Fruit fly (Drosophila melanogaster): ENCODE data around the gene yem.

Gene yem

DNA sequence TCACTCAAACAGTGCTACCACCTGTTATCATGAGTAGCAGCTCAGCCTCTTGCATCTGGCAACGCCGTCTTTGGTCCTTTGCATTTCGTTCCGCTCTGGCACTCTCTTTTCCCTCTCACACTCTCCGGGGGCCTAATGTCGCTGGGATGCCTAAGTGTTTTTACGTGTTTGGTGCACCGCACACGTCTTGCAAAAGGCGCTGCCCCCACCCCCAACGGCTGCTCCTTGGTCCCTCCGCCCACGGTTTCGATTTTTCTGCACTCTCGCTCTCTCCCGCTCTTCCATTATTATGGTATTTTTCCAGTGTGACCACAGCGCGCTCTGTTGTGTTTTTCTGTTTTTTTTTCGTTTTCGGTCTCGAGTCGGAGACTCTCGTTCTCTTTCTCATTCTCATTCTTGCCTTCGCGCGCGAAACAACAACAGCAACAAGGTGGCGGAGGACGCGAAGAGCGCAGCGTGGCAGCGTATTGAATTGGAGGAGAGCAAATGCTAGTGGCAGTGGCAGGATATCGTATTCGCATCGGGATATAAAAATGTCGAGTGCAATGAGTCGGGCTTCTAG is 34.7 kb downstream of the yem start (continued):
- TF ChIP-seq pros (GFP tag; optimal IDR thresholded peaks at IDR 0.05) (peak; percentile 63), abd-A (tag; optimal IDR thresholded peaks at IDR 0.05) (peak; percentile 9), cg (GFP tag; optimal IDR thresholded peaks at IDR 0.05) (peak; percentile 3)

DNA sequence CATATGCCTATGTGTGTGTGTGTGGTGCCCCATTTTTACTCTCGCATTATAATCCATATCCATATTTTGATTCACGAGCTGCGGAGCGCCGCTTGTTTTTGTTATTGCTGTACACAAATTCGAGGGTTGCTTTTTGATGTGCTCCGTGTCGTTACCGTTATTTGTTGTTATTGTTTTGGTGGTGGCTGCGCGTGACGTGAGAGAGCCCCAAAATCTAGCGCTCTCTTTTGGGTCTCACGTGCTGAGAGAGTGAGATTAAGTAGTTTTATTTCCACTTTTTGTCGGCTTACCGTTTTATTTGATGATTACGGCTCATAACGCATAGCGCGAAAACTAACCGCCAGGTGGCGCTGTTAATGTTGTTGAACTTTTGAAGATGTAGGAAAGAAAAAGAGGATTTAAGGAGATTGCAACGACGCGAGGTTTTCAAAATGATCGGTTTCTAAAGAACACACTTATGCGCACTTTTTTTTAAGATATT is 35.3 kb downstream of the yem start:
- no peak for TF ChIP-seq Awh (GFP tag; IDR thresholded peaks at IDR 0.05)
- TF ChIP-seq Trl (optimal IDR thresholded peaks at IDR 0.05): peak; percentile 79 to 83
- TF ChIP-seq Trl (GFP tag; optimal IDR thresholded peaks at IDR 0.05): no peak
- TF ChIP-seq oc (tag; optimal IDR thresholded peaks at IDR 0.05): peak; percentile 61
- TF ChIP-seq Abd-B (GFP tag; optimal IDR thresholded peaks at IDR 0.05): peak; percentile 22
- peak; percentile 19 for TF ChIP-seq cwo (GFP tag; optimal IDR thresholded peaks at IDR 0.05)
- peak; percentile 13 for TF ChIP-seq CG2116 (GFP tag; optimal IDR thresholded peaks at IDR 0.05)
- peak; percentile 54 for TF ChIP-seq Ets65A (GFP tag)
- no peak for TF ChIP-seq shn (GFP tag; optimal IDR thresholded peaks at IDR 0.05)
- TF ChIP-seq Sin3A (optimal IDR thresholded peaks at IDR 0.05): no peak
- no peak for TF ChIP-seq Xrp1 (GFP tag; IDR thresholded peaks at IDR 0.05)
- peak; percentile 1 for TF ChIP-seq Ssrp (tag; optimal IDR thresholded peaks at IDR 0.05)
- no peak for TF ChIP-seq ab (GFP tag; optimal IDR thresholded peaks at IDR 0.05)
- TF ChIP-seq kni (GFP tag; optimal IDR thresholded peaks at IDR 0.05): peak; percentile 88
- peak; percentile 85 for TF ChIP-seq CG4360 (GFP tag; IDR thresholded peaks at IDR 0.05)
- TF ChIP-seq abd-A (tag; optimal IDR thresholded peaks at IDR 0.05): peak; percentile 91
- peak; percentile 51 for TF ChIP-seq sqz (GFP tag; optimal IDR thresholded peaks at IDR 0.05)
- peak; percentile 2 for TF ChIP-seq caup (GFP tag; optimal IDR thresholded peaks at IDR 0.05; ENCODE audit: severe bottlenecking)
- TF ChIP-seq gce (GFP tag; IDR thresholded peaks at IDR 0.05): peak; percentile 53; the same call in 1 of the 3 replicates
- TF ChIP-seq CG12659 (GFP tag; optimal IDR thresholded peaks at IDR 0.05): peak; percentile 0
- TF ChIP-seq CG9797 (GFP tag; optimal IDR thresholded peaks at IDR 0.05): no peak
- no peak for TF ChIP-seq org-1 (GFP tag; optimal IDR thresholded peaks at IDR 0.05)
- peak; percentile 3 for TF ChIP-seq sens (GFP tag)
- TF ChIP-seq Stat92E (GFP tag; optimal IDR thresholded peaks at IDR 0.05): no peak
- TF ChIP-seq CG4424 (GFP tag; optimal IDR thresholded peaks at IDR 0.05): peak; percentile 2
- TF ChIP-seq CG12219 (GFP tag; optimal IDR thresholded peaks at IDR 0.05): peak; percentile 28
- no peak for TF ChIP-seq CG6272 (GFP tag; IDR thresholded peaks at IDR 0.05)
- TF ChIP-seq esg (GFP tag; conservative IDR thresholded peaks at IDR 0.05): no peak
- 0 out of 3 replicates have a peak, but pooled peaks have one; percentile 32 for TF ChIP-seq CG11456 (GFP tag; IDR thresholded peaks at IDR 0.05)
- no peak for TF ChIP-seq CG13775 (GFP tag; optimal IDR thresholded peaks at IDR 0.05)
- no peak for TF ChIP-seq CG2875 (GFP tag; optimal IDR thresholded peaks at IDR 0.05)
- peak; percentile 19 for TF ChIP-seq mirr (GFP tag; optimal IDR thresholded peaks at IDR 0.05)
- peak; percentile 66 for TF ChIP-seq pros (GFP tag; optimal IDR thresholded peaks at IDR 0.05)
- no peak for TF ChIP-seq amos (GFP tag; IDR thresholded peaks at IDR 0.05; ENCODE audit: partially characterized antibody)
- TF ChIP-seq cg (GFP tag; optimal IDR thresholded peaks at IDR 0.05): peak; percentile 57
- no peak for TF ChIP-seq CG12071 (GFP tag; optimal IDR thresholded peaks at IDR 0.05)
- TF ChIP-seq ci (GFP tag; IDR thresholded peaks at IDR 0.05): 0 out of 3 replicates have a peak, but pooled peaks have one; percentile 34
- TF ChIP-seq CG14965 (GFP tag; optimal IDR thresholded peaks at IDR 0.05; ENCODE audit: borderline replicate concordance): peak; percentile 74
- peak; percentile 1 for TF ChIP-seq Myb (GFP tag; optimal IDR thresholded peaks at IDR 0.05)
- peak; percentile 17 for TF ChIP-seq CG13894 (tag; optimal IDR thresholded peaks at IDR 0.05)
- no peak for TF ChIP-seq CG8478 (optimal IDR thresholded peaks at IDR 0.05)
- TF ChIP-seq bbx (GFP tag; IDR thresholded peaks at IDR 0.05; ENCODE audit: partially characterized antibody): peak; percentile 27; the same call in 1 of the 2 replicates
- TF ChIP-seq CG17568 (GFP tag; optimal IDR thresholded peaks at IDR 0.05): peak; percentile 4
- TF ChIP-seq CTCF (GFP tag; optimal IDR thresholded peaks at IDR 0.05): peak; percentile 91
- TF ChIP-seq CG10979 (tag; optimal IDR thresholded peaks at IDR 0.05): peak; percentile 76
- TF ChIP-seq CG1529 (GFP tag; optimal IDR thresholded peaks at IDR 0.05): peak; percentile 33
- peak; percentile 48 for TF ChIP-seq CG10431 (GFP tag; optimal IDR thresholded peaks at IDR 0.05)
- peak in 1 of 2 experiments; percentile 5 for TF ChIP-seq Pdp1 (GFP tag; optimal IDR thresholded peaks at IDR 0.05)

Data from whole organism, embryonic.